Worm (Caenorhabditis elegans): ENCODE data around the gene rfc-3.

Gene rfc-3

ce11 chrIV:13071445-13071844 is 24.1 kb upstream of the rfc-3 start, which contains the start of gene scl-8:
TSS of gene scl-8 (plus strand) at chrIV:13071745.
- TF ChIP-seq zag-1 (tag; optimal IDR thresholded peaks at IDR 0.05) (no peak), nhr-76 (tag; optimal IDR thresholded peaks at IDR 0.05) (no peak), hlh-4 (tag; optimal IDR thresholded peaks at IDR 0.05) (no peak), nhr-20 (tag; optimal IDR thresholded peaks at IDR 0.05) (no peak), aha-1 (tag; optimal IDR thresholded peaks at IDR 0.05) (no peak), C16A3.4 (tag; optimal IDR thresholded peaks at IDR 0.05) (no peak), nhr-11 (tag; optimal IDR thresholded peaks at IDR 0.05) (no peak), nhr-77 (tag; optimal IDR thresholded peaks at IDR 0.05) (no peak)

ce11 chrIV:13075625-13076252 is 19.8 kb upstream of the rfc-3 start:
- TF ChIP-seq hpl-2 (GFP tag; optimal IDR thresholded peaks at IDR 0.05), result no peak
- no peak for TF ChIP-seq nhr-28 (tag; optimal IDR thresholded peaks at IDR 0.05)
- TF ChIP-seq nhr-85 (tag), result peak; percentile 93
- no peak for TF ChIP-seq unc-130 (tag; optimal IDR thresholded peaks at IDR 0.05)
- TF ChIP-seq grh-1 (GFP tag; IDR thresholded peaks at IDR 0.05), result 0 out of 2 replicates have a peak, but pooled peaks have one; percentile 8
- TF ChIP-seq ztf-4 (tag; optimal IDR thresholded peaks at IDR 0.05), result peak; percentile 3
- no peak for TF ChIP-seq jun-1 (tag; optimal IDR thresholded peaks at IDR 0.05)
- no peak for TF ChIP-seq nhr-11 (tag; optimal IDR thresholded peaks at IDR 0.05)
- TF ChIP-seq unc-86 (tag; optimal IDR thresholded peaks at IDR 0.05), result no peak
- TF ChIP-seq nhr-19 (GFP tag; conservative IDR thresholded peaks at IDR 0.05), result peak; percentile 34; the same call in 1 of the 2 replicates
- no peak for TF ChIP-seq sup-37 (GFP tag; optimal IDR thresholded peaks at IDR 0.05)
- TF ChIP-seq lin-14 (GFP tag; optimal IDR thresholded peaks at IDR 0.05), result peak; percentile 71
- TF ChIP-seq egl-27 (tag; optimal IDR thresholded peaks at IDR 0.05), result no peak
- TF ChIP-seq fos-1 (tag; optimal IDR thresholded peaks at IDR 0.05), result no peak
- TF ChIP-seq lin-15B (tag; optimal IDR thresholded peaks at IDR 0.05), result no peak
- TF ChIP-seq C04F5.9 (tag; optimal IDR thresholded peaks at IDR 0.05), result no peak
- no peak for TF ChIP-seq hlh-4 (tag; optimal IDR thresholded peaks at IDR 0.05)
- TF ChIP-seq snu-23 (GFP tag; optimal IDR thresholded peaks at IDR 0.05), result peak; percentile 42
- no peak for TF ChIP-seq swsn-7 (tag; optimal IDR thresholded peaks at IDR 0.05)
- no peak for TF ChIP-seq efl-3 (GFP tag; optimal IDR thresholded peaks at IDR 0.05)
- no peak for TF ChIP-seq vab-15 (tag; optimal IDR thresholded peaks at IDR 0.05)
- no peak for TF ChIP-seq ceh-90 (tag; optimal IDR thresholded peaks at IDR 0.05)
- peak; percentile 63 for TF ChIP-seq nhr-71 (tag; optimal IDR thresholded peaks at IDR 0.05)
- peak in 1 of 2 experiments; percentile 32 for TF ChIP-seq mdl-1 (tag; optimal IDR thresholded peaks at IDR 0.05)
- TF ChIP-seq zag-1 (tag; optimal IDR thresholded peaks at IDR 0.05), result no peak
- peak; percentile 65 for TF ChIP-seq nhr-20 (tag; optimal IDR thresholded peaks at IDR 0.05)
- peak in 4 of 6 experiments; percentile 14 to 67 (median 36) for TF ChIP-seq elt-3 (tag; optimal IDR thresholded peaks at IDR 0.05)
- TF ChIP-seq ceh-8 (GFP tag; optimal IDR thresholded peaks at IDR 0.05), result no peak
- TF ChIP-seq mep-1 (tag; optimal IDR thresholded peaks at IDR 0.05), result no peak
- TF ChIP-seq unc-62 (GFP tag; optimal IDR thresholded peaks at IDR 0.05), result no peak
- no peak for TF ChIP-seq sptf-1 (tag; optimal IDR thresholded peaks at IDR 0.05)
- no peak for TF ChIP-seq tlp-1 (tag; optimal IDR thresholded peaks at IDR 0.05)
- peak; percentile 69 for TF ChIP-seq blmp-1 (tag; optimal IDR thresholded peaks at IDR 0.05)
- TF ChIP-seq pqm-1 (tag; optimal IDR thresholded peaks at IDR 0.05), result no peak
- no peak for TF ChIP-seq ceh-63 (GFP tag; optimal IDR thresholded peaks at IDR 0.05)
- TF ChIP-seq xbp-1 (tag; optimal IDR thresholded peaks at IDR 0.05), result no peak
- no peak for TF ChIP-seq ces-1 (GFP tag; optimal IDR thresholded peaks at IDR 0.05)
- no peak for TF ChIP-seq rnt-1 (tag; optimal IDR thresholded peaks at IDR 0.05)
- TF ChIP-seq unc-30 (tag; optimal IDR thresholded peaks at IDR 0.05), result no peak
- no peak for TF ChIP-seq fkh-10 (GFP tag; optimal IDR thresholded peaks at IDR 0.05)
- no peak for TF ChIP-seq nhr-237 (tag; optimal IDR thresholded peaks at IDR 0.05)
- no peak for TF ChIP-seq C34B4.2 (tag; optimal IDR thresholded peaks at IDR 0.05)
- TF ChIP-seq mab-9 (GFP tag; IDR thresholded peaks at IDR 0.05), result no peak
- no peak for TF ChIP-seq F16B12.6 (tag; optimal IDR thresholded peaks at IDR 0.05)
- TF ChIP-seq C16A3.4 (tag; optimal IDR thresholded peaks at IDR 0.05), result no peak
- TF ChIP-seq aha-1 (tag; optimal IDR thresholded peaks at IDR 0.05), result no peak
- TF ChIP-seq lin-35 (GFP tag; optimal IDR thresholded peaks at IDR 0.05), result peak in 1 of 2 experiments; percentile 45
- TF ChIP-seq nhr-90 (tag; optimal IDR thresholded peaks at IDR 0.05; ENCODE audit: poor library complexity), result peak; percentile 38
- TF ChIP-seq sox-4 (tag; optimal IDR thresholded peaks at IDR 0.05), result no peak

All from whole organism, L1 larva.